Worm (Caenorhabditis elegans): ENCODE measurements around the gene C36C9.11.
"Not testable (repeated sequence)": the region's sequence is repeated elsewhere in the genome, so short reads cannot be mapped to it uniquely, and the experiment has no call there.

DNA sequence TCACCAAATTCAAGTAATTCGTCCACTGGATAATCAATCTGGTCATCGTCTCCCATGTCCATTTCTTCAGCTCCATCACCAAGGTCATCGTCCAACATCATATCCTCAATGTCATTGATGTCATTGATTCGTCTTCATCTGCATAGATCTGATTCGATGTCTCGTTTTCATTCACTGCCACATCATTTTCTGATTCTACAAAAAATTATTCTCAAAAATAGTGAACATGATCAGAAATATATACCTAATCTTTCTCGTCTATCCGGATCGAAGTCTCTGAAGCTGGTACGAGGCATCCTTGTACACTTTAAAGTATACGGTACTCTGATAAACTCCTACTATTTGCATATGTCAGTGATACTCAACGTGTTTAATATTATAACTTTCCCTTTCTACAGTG is 9.7 kb downstream of the C36C9.11 start, which contains the start of gene C36C9.4:
- TF ChIP-seq fkh-10 (GFP tag; optimal IDR thresholded peaks at IDR 0.05); pha-4 (tag; optimal IDR thresholded peaks at IDR 0.05): not testable (repeated sequence)

Measured in whole organism, late embryonic.